Fruit fly (Drosophila melanogaster): ENCODE data around the gene eag.

The eag gene

dm6 chrX:15022219-15022618 lies 66.9 kb downstream of the eag start (continued):
- peak; percentile 90 for TF ChIP-seq az2 (GFP tag; optimal IDR thresholded peaks at IDR 0.05)
- TF ChIP-seq CG7372 (GFP tag; IDR thresholded peaks at IDR 0.05), result peak; percentile 71
- TF ChIP-seq CG9215 (GFP tag; IDR thresholded peaks at IDR 0.05), result peak; percentile 56
- TF ChIP-seq CG9727 (GFP tag; optimal IDR thresholded peaks at IDR 0.05), result peak; percentile 84
- TF ChIP-seq Dfd (GFP tag; optimal IDR thresholded peaks at IDR 0.05), result no peak
- TF ChIP-seq sima (GFP tag; optimal IDR thresholded peaks at IDR 0.05), result peak; percentile 67
- peak; percentile 62; the same call in 2 of the 3 replicates for TF ChIP-seq CG11560 (tag; IDR thresholded peaks at IDR 0.05)
- no peak for TF ChIP-seq Dip2 (GFP tag; IDR thresholded peaks at IDR 0.05)
- no peak for TF ChIP-seq abd-A (tag; optimal IDR thresholded peaks at IDR 0.05)
- TF ChIP-seq CG31224 (GFP tag; IDR thresholded peaks at IDR 0.05), result peak; percentile 70
- TF ChIP-seq maf-S (GFP tag; optimal IDR thresholded peaks at IDR 0.05), result peak; percentile 77
- TF ChIP-seq ranshi (GFP tag; IDR thresholded peaks at IDR 0.05), result peak; percentile 88
- TF ChIP-seq nau (GFP tag; optimal IDR thresholded peaks at IDR 0.05), result peak; percentile 81
- TF ChIP-seq CG7357 (GFP tag; IDR thresholded peaks at IDR 0.05), result peak; percentile 78
- peak; percentile 68 for TF ChIP-seq CG4707 (GFP tag; optimal IDR thresholded peaks at IDR 0.05)
- TF ChIP-seq exex (tag; optimal IDR thresholded peaks at IDR 0.05), result peak; percentile 70
- peak; percentile 34; the same call in 1 of the 2 replicates for TF ChIP-seq CG8765 (GFP tag; IDR thresholded peaks at IDR 0.05)
- TF ChIP-seq tio (GFP tag; optimal IDR thresholded peaks at IDR 0.05), result peak; percentile 87
- TF ChIP-seq h (optimal IDR thresholded peaks at IDR 0.05), result no peak
- peak; percentile 19 for TF ChIP-seq grn (GFP tag; optimal IDR thresholded peaks at IDR 0.05)
- peak; percentile 84 for TF ChIP-seq CG1647 (GFP tag; optimal IDR thresholded peaks at IDR 0.05)
- TF ChIP-seq stwl (tag; optimal IDR thresholded peaks at IDR 0.05), result no peak
- peak; percentile 94 for TF ChIP-seq Antp (GFP tag; optimal IDR thresholded peaks at IDR 0.05)
- peak; percentile 61 for TF ChIP-seq Ravus (GFP tag; IDR thresholded peaks at IDR 0.05)
- TF ChIP-seq fd3F (GFP tag; optimal IDR thresholded peaks at IDR 0.05), result peak; percentile 79
- TF ChIP-seq CG11247 (GFP tag; IDR thresholded peaks at IDR 0.05), result peak; percentile 69
- TF ChIP-seq Rfx (GFP tag; IDR thresholded peaks at IDR 0.05), result peak; percentile 85
- TF ChIP-seq zfh1 (GFP tag; IDR thresholded peaks at IDR 0.05), result peak; percentile 88
- peak; percentile 86 for TF ChIP-seq dysf (GFP tag; IDR thresholded peaks at IDR 0.05)
- peak; percentile 56 for TF ChIP-seq CG31365 (tag; optimal IDR thresholded peaks at IDR 0.05)
- TF ChIP-seq bigmax (GFP tag; optimal IDR thresholded peaks at IDR 0.05), result no peak
- peak; percentile 46 for TF ChIP-seq CG14667 (GFP tag; IDR thresholded peaks at IDR 0.05)
- peak; percentile 83 for TF ChIP-seq CG10366 (GFP tag; IDR thresholded peaks at IDR 0.05)
- TF ChIP-seq CG2875 (GFP tag; optimal IDR thresholded peaks at IDR 0.05), result peak; percentile 80
- peak; percentile 71 for TF ChIP-seq CG12155 (GFP tag; optimal IDR thresholded peaks at IDR 0.05)
- peak; percentile 93 for TF ChIP-seq CG11696 (GFP tag; IDR thresholded peaks at IDR 0.05)
- TF ChIP-seq pb (GFP tag; optimal IDR thresholded peaks at IDR 0.05), result peak; percentile 88
- TF ChIP-seq vnd (GFP tag; IDR thresholded peaks at IDR 0.05; ENCODE audit: partially characterized antibody), result no peak
- TF ChIP-seq Fer1 (GFP tag; optimal IDR thresholded peaks at IDR 0.05), result peak; percentile 84
- peak; percentile 62 for TF ChIP-seq Deaf1 (tag; optimal IDR thresholded peaks at IDR 0.05)
- peak; percentile 91 for TF ChIP-seq NfI (GFP tag; optimal IDR thresholded peaks at IDR 0.05)
- peak; percentile 86 for TF ChIP-seq HHEX (GFP tag; optimal IDR thresholded peaks at IDR 0.05)
- TF ChIP-seq phol (tag; optimal IDR thresholded peaks at IDR 0.05), result peak; percentile 84
- TF ChIP-seq CG10565 (GFP tag; optimal IDR thresholded peaks at IDR 0.05), result peak; percentile 26
- peak; percentile 44 for TF ChIP-seq kni (GFP tag; optimal IDR thresholded peaks at IDR 0.05)
- peak; percentile 88 for TF ChIP-seq Dad (GFP tag; optimal IDR thresholded peaks at IDR 0.05)
- no peak for TF ChIP-seq lov (optimal IDR thresholded peaks at IDR 0.05)
- peak; percentile 65; the same call in 1 of the 3 replicates for TF ChIP-seq lov (GFP tag; IDR thresholded peaks at IDR 0.05)
- TF ChIP-seq zen2 (GFP tag; IDR thresholded peaks at IDR 0.05; ENCODE audit: partially characterized antibody), result no peak
- peak; percentile 76 for TF ChIP-seq emc (GFP tag; optimal IDR thresholded peaks at IDR 0.05)
- TF ChIP-seq CG14965 (GFP tag; optimal IDR thresholded peaks at IDR 0.05; ENCODE audit: borderline replicate concordance), result peak; percentile 64
- TF ChIP-seq Adf1 (GFP tag; IDR thresholded peaks at IDR 0.05), result peak; percentile 40
